Worm (Caenorhabditis elegans) whole organism, young adult: ENCODE results near the gene hum-8.

Source experiments
- C17E4.6 ChIP-seq: fragments of 200-800 bp; sonication (Bioruptor generic); IDR thresholded peaks from 2 replicates; pipeline ENCODE4 v1.3.6; 2022; ENCODE audit warnings: missing genetic modification reagents, missing genetic modification characterization, missing compliant biosample characterization
- D2030.7 ChIP-seq: fragments of 200-800 bp; sonication (Bioruptor generic); IDR thresholded peaks from 2 replicates; pipeline ENCODE4 v1.3.6; 2022; ENCODE audit warnings: missing genetic modification reagents, missing genetic modification characterization, missing compliant biosample characterization
- F10E7.11 ChIP-seq: sonication (generic microtip); optimal IDR thresholded peaks from 2 replicates; lab custom pipeline; 2017; ENCODE audit warnings: mild to moderate bottlenecking, missing genetic modification characterization, moderate library complexity, missing compliant biosample characterization
- F37B4.10 ChIP-seq: fragments of 200-800 bp; sonication (Bioruptor generic); IDR thresholded peaks from 2 replicates; pipeline ENCODE4 v1.3.6; 2022; ENCODE audit warnings: missing genetic modification characterization, missing compliant biosample characterization
- F49E8.2 ChIP-seq: sonication (generic microtip); optimal IDR thresholded peaks from 3 replicates; lab custom pipeline; 2017; ENCODE audit warnings: missing genetic modification characterization, mild to moderate bottlenecking, missing compliant biosample characterization, antibody characterized with exemption, moderate library complexity; ENCODE audit not compliant: insufficient read depth
- F52B5.7 ChIP-seq: sonication (generic microtip); optimal IDR thresholded peaks from 2 replicates; lab custom pipeline; 2016; ENCODE audit warnings: mild to moderate bottlenecking, missing genetic modification characterization, missing compliant biosample characterization
- F55B11.4 ChIP-seq: sonication (generic microtip); optimal IDR thresholded peaks from 2 replicates; lab custom pipeline; 2016; ENCODE audit warnings: missing compliant biosample characterization, missing genetic modification characterization, borderline replicate concordance; ENCODE audit not compliant: insufficient read depth
- F57C9.4 ChIP-seq: sonication (generic microtip); optimal IDR thresholded peaks from 2 replicates; lab custom pipeline; 2017; ENCODE audit warnings: mild to moderate bottlenecking, missing genetic modification characterization, missing compliant biosample characterization
- K11D2.4 ChIP-seq: fragments of 200-800 bp; sonication (Bioruptor generic); IDR thresholded peaks from 2 replicates; pipeline ENCODE4 v1.3.6; 2022; ENCODE audit warnings: missing genetic modification reagents, missing genetic modification characterization, missing compliant biosample characterization
- T07F8.4 ChIP-seq: sonication (generic microtip); optimal IDR thresholded peaks from 2 replicates; lab custom pipeline; 2016; ENCODE audit warnings: mild to moderate bottlenecking, missing genetic modification characterization, moderate library complexity, missing compliant biosample characterization
- Y53F4B.3 ChIP-seq: fragments of 200-800 bp; sonication (Bioruptor generic); IDR thresholded peaks from 2 replicates; pipeline ENCODE4 v1.3.6; 2022; ENCODE audit warnings: missing genetic modification reagents, missing genetic modification characterization, missing compliant biosample characterization
- Y53G8AR.9 ChIP-seq: fragments of 200-800 bp; sonication (Bioruptor generic); conservative IDR thresholded peaks from 2 replicates; pipeline ENCODE4 v1.3.6; 2022; ENCODE audit warnings: missing genetic modification reagents, missing genetic modification characterization, missing compliant biosample characterization
- Y56A3A.18 ChIP-seq: fragments of 200-800 bp; sonication (Bioruptor generic); IDR thresholded peaks from 2 replicates; pipeline ENCODE4 v1.3.6; 2022; ENCODE audit warnings: missing genetic modification reagents, missing genetic modification characterization, missing compliant biosample characterization
- Y67H2A.10 ChIP-seq: fragments of 200-800 bp; sonication (Bioruptor generic); conservative IDR thresholded peaks from 2 replicates; pipeline ENCODE4 v1.3.6; 2022; ENCODE audit warnings: missing genetic modification reagents, missing genetic modification characterization, missing compliant biosample characterization
- akir-1 ChIP-seq: fragments of 200-800 bp; sonication (Bioruptor generic); optimal IDR thresholded peaks from 2 replicates; lab custom pipeline; 2018; ENCODE audit warnings: mild to moderate bottlenecking, missing genetic modification characterization, moderate library complexity, missing compliant biosample characterization
- bed-1 ChIP-seq: fragments of 200-800 bp; sonication (Bioruptor generic); IDR thresholded peaks from 2 replicates; pipeline ENCODE4 v1.3.6; 2022; ENCODE audit warnings: missing genetic modification reagents, missing genetic modification characterization, missing compliant biosample characterization
- ccch-3 ChIP-seq: fragments of 200-800 bp; sonication (Bioruptor generic); optimal IDR thresholded peaks from 2 replicates; lab custom pipeline; 2018; ENCODE audit warnings: mild to moderate bottlenecking, missing genetic modification characterization, missing compliant biosample characterization
- cebp-1 ChIP-seq, 2 experiments: fragments of 200-800 bp in 1 of 2; sonication (Bioruptor generic) in 1 of 2; sonication (generic microtip) in 1 of 2; IDR thresholded peaks in 1 of 2; optimal IDR thresholded peaks in 1 of 2; 2 replicates each; pipeline versions ENCODE4 v1.3.6 to Lab custom; 2017 to 2022; ENCODE audit warnings: missing compliant biosample characterization in 2 of 2, missing genetic modification characterization in 2 of 2, mild to moderate bottlenecking in 1 of 2, missing genetic modification reagents in 1 of 2, moderate library complexity in 1 of 2
- cebp-2 ChIP-seq: fragments of 200-800 bp; sonication (Bioruptor generic); IDR thresholded peaks from 2 replicates; pipeline ENCODE4 v1.3.6; 2022; ENCODE audit warnings: missing genetic modification characterization, missing compliant biosample characterization
- ceh-100 ChIP-seq: fragments of 200-800 bp; sonication (Bioruptor generic); IDR thresholded peaks from 2 replicates; pipeline ENCODE4 v1.3.6; 2022; ENCODE audit warnings: missing genetic modification reagents, missing genetic modification characterization, missing compliant biosample characterization
- ceh-40 ChIP-seq: fragments of 200-800 bp; sonication (Bioruptor generic); IDR thresholded peaks from 2 replicates; pipeline ENCODE4 v1.3.6; 2022; ENCODE audit warnings: missing genetic modification characterization, missing compliant biosample characterization
- egl-18 ChIP-seq: fragments of 200-800 bp; sonication (Bioruptor generic); IDR thresholded peaks from 2 replicates; pipeline ENCODE4 v1.3.6; 2022; ENCODE audit warnings: missing genetic modification reagents, missing genetic modification characterization, missing compliant biosample characterization
- egl-44 ChIP-seq: fragments of 200-800 bp; sonication (Bioruptor generic); IDR thresholded peaks from 2 replicates; pipeline ENCODE4 v1.3.6; 2022; ENCODE audit warnings: missing genetic modification reagents, missing genetic modification characterization, missing compliant biosample characterization
- egrh-3 ChIP-seq: fragments of 200-800 bp; sonication (Bioruptor generic); IDR thresholded peaks from 2 replicates; pipeline ENCODE4 v1.3.6; 2022; ENCODE audit warnings: missing genetic modification reagents, missing genetic modification characterization, missing compliant biosample characterization
- ets-4 ChIP-seq: fragments of 200-800 bp; sonication (Bioruptor generic); optimal IDR thresholded peaks from 2 replicates; lab custom pipeline; 2018; ENCODE audit warnings: mild to moderate bottlenecking, missing genetic modification characterization, missing compliant biosample characterization
- fkh-3 ChIP-seq: sonication (generic microtip); optimal IDR thresholded peaks from 2 replicates; lab custom pipeline; 2016; ENCODE audit warnings: mild to moderate bottlenecking, missing genetic modification characterization, missing compliant biosample characterization
- him-1 ChIP-seq: sonication (generic microtip); optimal IDR thresholded peaks from 2 replicates; lab custom pipeline; 2016; ENCODE audit warnings: missing genotype, missing genetic modification reagents, missing genetic modification characterization, missing compliant biosample characterization
- hlh-12 ChIP-seq: sonication (generic microtip); optimal IDR thresholded peaks from 2 replicates; lab custom pipeline; 2016; ENCODE audit warnings: missing genetic modification characterization, missing compliant biosample characterization
- hlh-26 ChIP-seq: fragments of 200-800 bp; sonication (Bioruptor generic); conservative IDR thresholded peaks from 2 replicates; pipeline ENCODE4 v1.3.6; 2022; ENCODE audit warnings: missing genetic modification reagents, missing genetic modification characterization, missing compliant biosample characterization
- let-526 ChIP-seq: fragments of 200-800 bp; sonication (Bioruptor generic); IDR thresholded peaks from 2 replicates; pipeline ENCODE4 v1.3.6; 2022; ENCODE audit warnings: missing genetic modification reagents, missing genetic modification characterization, missing compliant biosample characterization
- lsy-27 ChIP-seq: sonication (generic microtip); optimal IDR thresholded peaks from 2 replicates; lab custom pipeline; 2017; ENCODE audit warnings: missing genetic modification characterization, mild to moderate bottlenecking, missing compliant biosample characterization, antibody characterized with exemption, missing genotype, borderline replicate concordance; ENCODE audit not compliant: insufficient read depth
- mxl-1 ChIP-seq: sonication (generic microtip); optimal IDR thresholded peaks from 2 replicates; lab custom pipeline; 2016; ENCODE audit warnings: missing genetic modification characterization, missing compliant biosample characterization
- nfya-2 ChIP-seq: fragments of 200-800 bp; sonication (Bioruptor generic); IDR thresholded peaks from 2 replicates; pipeline ENCODE4 v1.3.6; 2022; ENCODE audit warnings: missing genetic modification reagents, missing genetic modification characterization, missing compliant biosample characterization
- nhr-120 ChIP-seq: fragments of 200-800 bp; sonication (Bioruptor generic); IDR thresholded peaks from 2 replicates; pipeline ENCODE4 v1.3.6; 2022; ENCODE audit warnings: missing genetic modification characterization, missing compliant biosample characterization
- nhr-27 ChIP-seq: fragments of 200-800 bp; sonication (Bioruptor generic); optimal IDR thresholded peaks from 2 replicates; lab custom pipeline; 2018; ENCODE audit warnings: mild to moderate bottlenecking, missing genetic modification characterization, moderate library complexity, missing compliant biosample characterization
- pbrm-1 ChIP-seq: fragments of 200-800 bp; sonication (Bioruptor generic); IDR thresholded peaks from 2 replicates; pipeline ENCODE4 v1.3.6; 2022; ENCODE audit warnings: missing genetic modification reagents, missing genetic modification characterization, missing compliant biosample characterization
- sdz-38 ChIP-seq: sonication (generic microtip); optimal IDR thresholded peaks from 2 replicates; lab custom pipeline; 2016; ENCODE audit warnings: missing genotype, missing genetic modification characterization, missing compliant biosample characterization
- snpc-1.1 ChIP-seq: sonication (generic microtip); optimal IDR thresholded peaks from 2 replicates; lab custom pipeline; 2017; ENCODE audit warnings: missing genetic modification characterization, mild to moderate bottlenecking, missing compliant biosample characterization, antibody characterized with exemption, moderate library complexity, missing genotype, missing genetic modification reagents; ENCODE audit not compliant: insufficient read depth
- snpc-1.3 ChIP-seq: sonication (generic microtip); optimal IDR thresholded peaks from 2 replicates; lab custom pipeline; 2017; ENCODE audit warnings: missing genetic modification characterization, mild to moderate bottlenecking, missing compliant biosample characterization, antibody characterized with exemption, moderate library complexity, missing genotype, missing genetic modification reagents; ENCODE audit not compliant: insufficient read depth
- sptf-2 ChIP-seq: fragments of 200-800 bp; sonication (Bioruptor generic); optimal IDR thresholded peaks from 2 replicates; lab custom pipeline; 2018; ENCODE audit warnings: mild to moderate bottlenecking, missing genetic modification characterization, missing compliant biosample characterization
- tbp1 ChIP-seq: fragments of 200-800 bp; sonication (Bioruptor generic); optimal IDR thresholded peaks from 2 replicates; lab custom pipeline; 2018; ENCODE audit warnings: mild to moderate bottlenecking, missing genetic modification characterization, missing compliant biosample characterization
- tbx-9 ChIP-seq: sonication (generic microtip); optimal IDR thresholded peaks from 2 replicates; lab custom pipeline; 2016; ENCODE audit warnings: borderline replicate concordance, missing genetic modification characterization, inconsistent platforms, missing compliant biosample characterization
- xnd-1 ChIP-seq: sonication (generic microtip); optimal IDR thresholded peaks from 2 replicates; lab custom pipeline; 2016; ENCODE audit warnings: missing genotype, missing genetic modification reagents, missing genetic modification characterization, missing compliant biosample characterization
- zfh-2 ChIP-seq: fragments of 200-800 bp; sonication (Bioruptor generic); conservative IDR thresholded peaks from 2 replicates; pipeline ENCODE4 v1.3.6; 2022; ENCODE audit warnings: missing genetic modification reagents, missing genetic modification characterization, missing compliant biosample characterization
- zim-3 ChIP-seq: sonication (generic microtip); optimal IDR thresholded peaks from 2 replicates; lab custom pipeline; 2017; ENCODE audit warnings: mild to moderate bottlenecking, missing genetic modification characterization, moderate library complexity, missing compliant biosample characterization
- ztf-18 ChIP-seq: sonication (generic microtip); optimal IDR thresholded peaks from 2 replicates; lab custom pipeline; 2016; ENCODE audit warnings: missing genotype, mild to moderate bottlenecking, missing genetic modification characterization, missing compliant biosample characterization
- ztf-6 ChIP-seq: fragments of 200-800 bp; sonication (Bioruptor generic); IDR thresholded peaks from 2 replicates; pipeline ENCODE4 v1.3.6; 2022; ENCODE audit warnings: missing genetic modification reagents, missing genetic modification characterization, missing compliant biosample characterization

The hum-8 gene

ce11 chrIV:390279-390678 lies 50.1 kb downstream of the hum-8 start, which contains the start of the genes ears-2 and uncp-18 (continued):
- TF ChIP-seq egrh-3 (GFP tag; lab: Robert Waterston, UW) (peak; percentile 86), C17E4.6 (peak; percentile 72; the same call in 1 of the 2 replicates), snpc-1.3 (peak; percentile 82), hlh-12 (no peak), bed-1 (GFP tag; lab: Robert Waterston, UW) (no peak), sptf-2 (GFP tag; lab: Kevin White, UChicago) (peak; percentile 95), F57C9.4 (peak; percentile 31), egl-18 (GFP tag; lab: Robert Waterston, UW) (0 out of 2 replicates have a peak, but pooled peaks have one; percentile 48), pbrm-1 (GFP tag; lab: Robert Waterston, UW) (peak; percentile 87), D2030.7 (GFP tag; lab: Robert Waterston, UW) (peak; percentile 93), akir-1 (GFP tag; lab: Kevin White, UChicago) (peak; percentile 68), tbp1 (GFP tag; lab: Kevin White, UChicago) (peak; percentile 74), ccch-3 (GFP tag; lab: Kevin White, UChicago) (no peak), zim-3 (tag; lab: Kevin White, UChicago) (peak; percentile 79), F10E7.11 (tag; lab: Kevin White, UChicago) (peak; percentile 46), ztf-18 (tag; lab: Kevin White, UChicago) (peak; percentile 63), ets-4 (GFP tag; lab: Kevin White, UChicago) (no peak), lsy-27 (tag; lab: Kevin White, UChicago) (no peak), T07F8.4 (tag; lab: Kevin White, UChicago) (peak; percentile 74), hlh-26 (GFP tag; lab: Robert Waterston, UW) (no peak), tbx-9 (no peak), Y67H2A.10 (peak; percentile 84), sdz-38 (no peak), let-526 (GFP tag; lab: Robert Waterston, UW) (0 out of 2 replicates have a peak, but pooled peaks have one; percentile 69), xnd-1 (tag; lab: Kevin White, UChicago) (no peak), Y56A3A.18 (GFP tag; lab: Robert Waterston, UW) (no peak), F37B4.10 (GFP tag; lab: Robert Waterston, UW) (no peak), ceh-40 (no peak), mxl-1 (tag; lab: Kevin White, UChicago) (peak; percentile 24), egl-44 (GFP tag; lab: Robert Waterston, UW) (peak; percentile 89), nhr-120 (GFP tag; lab: Robert Waterston, UW) (no peak), him-1 (tag; lab: Kevin White, UChicago) (peak; percentile 78), K11D2.4 (GFP tag; lab: Robert Waterston, UW) (peak; percentile 81), F52B5.7 (peak; percentile 80), fkh-3 (peak; percentile 5), nhr-27 (tag; lab: Kevin White, UChicago) (no peak), F49E8.2 (tag; lab: Kevin White, UChicago) (peak; percentile 84), cebp-1 (GFP tag; IDR thresholded peaks at IDR 0.05; lab: Robert Waterston, UW) (peak; percentile 73), cebp-1 (tag; optimal IDR thresholded peaks at IDR 0.05; lab: Kevin White, UChicago) (peak; percentile 90), ceh-100 (GFP tag; lab: Robert Waterston, UW) (peak; percentile 97), snpc-1.1 (tag; lab: Kevin White, UChicago) (peak; percentile 66), Y53F4B.3 (GFP tag; lab: Robert Waterston, UW) (no peak), Y53G8AR.9 (GFP tag; lab: Robert Waterston, UW) (peak; percentile 88), cebp-2 (no peak), F55B11.4 (tag; lab: Kevin White, UChicago) (no peak), ztf-6 (GFP tag; lab: Robert Waterston, UW) (0 out of 2 replicates have a peak, but pooled peaks have one; percentile 54), nfya-2 (GFP tag; lab: Robert Waterston, UW) (no peak), zfh-2 (GFP tag; lab: Robert Waterston, UW) (peak; percentile 93)
